Worm (Caenorhabditis elegans) whole organism, L4 larva: Measurements from ENCODE around the gene pgph-1.

Source experiments
- F37D6.2 ChIP-seq: sonication (generic microtip); optimal IDR thresholded peaks from 2 replicates; lab custom pipeline; 2016; ENCODE audit warnings: mild to moderate bottlenecking, missing genetic modification characterization, missing compliant biosample characterization
- F44E2.7 ChIP-seq: fragments of 200-800 bp; sonication (Bioruptor generic); IDR thresholded peaks from 2 replicates; pipeline ENCODE4 v2.1.2; 2022; ENCODE audit warnings: missing genetic modification characterization, missing compliant biosample characterization
- T20F7.1 ChIP-seq: fragments of 200-800 bp; sonication (Bioruptor generic); optimal IDR thresholded peaks from 2 replicates; lab custom pipeline; 2018; ENCODE audit warnings: mild to moderate bottlenecking, missing genetic modification characterization, missing compliant biosample characterization
- Y75B8A.6 ChIP-seq: fragments of 200-800 bp; sonication (Bioruptor generic); IDR thresholded peaks from 2 replicates; pipeline ENCODE4 v1.3.6; 2022; ENCODE audit warnings: missing genetic modification reagents, missing genetic modification characterization, missing compliant biosample characterization
- aha-1 ChIP-seq: fragments of 150-350 bp; peaks from one replicate; lab custom pipeline; 2014; ENCODE audit warnings: missing biosample characterization, missing genetic modification characterization
- arid-1 ChIP-seq: fragments of 200-800 bp; sonication (Bioruptor generic); conservative IDR thresholded peaks from 2 replicates; pipeline ENCODE4 v1.3.6; 2022; ENCODE audit warnings: missing genetic modification reagents, missing genetic modification characterization, missing compliant biosample characterization
- ceh-32 ChIP-seq: sonication (generic microtip); optimal IDR thresholded peaks from 2 replicates; lab custom pipeline; 2016; ENCODE audit warnings: mild to moderate bottlenecking, missing genetic modification characterization, missing compliant biosample characterization; ENCODE audit not compliant: poor library complexity
- ceh-44 ChIP-seq: fragments of 200-800 bp; sonication (Bioruptor generic); IDR thresholded peaks from 2 replicates; pipeline ENCODE4 v1.3.6; 2022; ENCODE audit warnings: missing genetic modification reagents, missing genetic modification characterization, missing compliant biosample characterization
- ceh-82 ChIP-seq: sonication (generic microtip); optimal IDR thresholded peaks from 2 replicates; lab custom pipeline; 2017; ENCODE audit warnings: missing biosample characterization, missing genetic modification characterization
- ces-1 ChIP-seq: fragments of 150-350 bp; sonication (generic microtip); optimal IDR thresholded peaks from 4 replicates; lab custom pipeline; 2014; ENCODE audit warnings: missing biosample characterization, missing genetic modification reagents, missing genetic modification characterization
- daf-16 ChIP-seq, 3 experiments: sonication (generic microtip); optimal IDR thresholded peaks; 2 replicates each; lab custom pipeline; 2016 to 2017; ENCODE audit warnings: missing genetic modification characterization in 3 of 3, missing genetic modification reagents in 3 of 3, mild to moderate bottlenecking in 2 of 3, missing compliant biosample characterization in 2 of 3, missing biosample characterization in 1 of 3, moderate library complexity in 1 of 3
- daf-19 ChIP-seq: fragments of 200-800 bp; sonication (Bioruptor generic); conservative IDR thresholded peaks from 2 replicates; pipeline ENCODE4 v1.3.6; 2022; ENCODE audit warnings: missing genetic modification characterization, missing compliant biosample characterization
- dmd-9 ChIP-seq: fragments of 200-800 bp; sonication (Bioruptor generic); IDR thresholded peaks from 2 replicates; pipeline ENCODE4 v1.3.6; 2022; ENCODE audit warnings: missing genetic modification reagents, missing genetic modification characterization, missing compliant biosample characterization
- dpl-1 ChIP-seq: fragments of 150-350 bp; optimal IDR thresholded peaks from 2 replicates; lab custom pipeline; 2014; ENCODE audit warnings: missing biosample characterization, missing genetic modification reagents, missing genetic modification characterization
- egl-43 ChIP-seq: fragments of 200-800 bp; sonication (Bioruptor generic); IDR thresholded peaks from 2 replicates; pipeline ENCODE4 v1.3.6; 2022; ENCODE audit warnings: missing genetic modification reagents, missing genetic modification characterization, missing compliant biosample characterization
- fos-1 ChIP-seq: fragments of 150-350 bp; optimal IDR thresholded peaks from 2 replicates; lab custom pipeline; 2014; ENCODE audit warnings: missing biosample characterization, missing genetic modification characterization
- hif-1 ChIP-seq, 2 experiments: sonication (generic microtip); optimal IDR thresholded peaks; 2 replicates each; lab custom pipeline; 2016 to 2017; ENCODE audit warnings: missing compliant biosample characterization in 2 of 2, missing genetic modification characterization in 2 of 2, missing genetic modification reagents in 2 of 2, missing genotype in 2 of 2, mild to moderate bottlenecking in 1 of 2
- hlh-11 ChIP-seq: fragments of 200-800 bp; sonication (Bioruptor generic); optimal IDR thresholded peaks from 2 replicates; lab custom pipeline; 2018; ENCODE audit warnings: mild to moderate bottlenecking, missing genetic modification characterization, missing compliant biosample characterization
- hlh-30 ChIP-seq: sonication (generic microtip); optimal IDR thresholded peaks from 2 replicates; lab custom pipeline; 2017; ENCODE audit warnings: antibody characterized with exemption, mild to moderate bottlenecking, missing genetic modification characterization, missing compliant biosample characterization; ENCODE audit not compliant: insufficient read depth
- hmg-1.1 ChIP-seq: fragments of 200-800 bp; sonication (Bioruptor generic); IDR thresholded peaks from 2 replicates; pipeline ENCODE4 v1.3.6; 2022; ENCODE audit warnings: missing genetic modification reagents, missing genetic modification characterization, missing compliant biosample characterization
- lim-7 ChIP-seq: fragments of 200-800 bp; sonication (Bioruptor generic); IDR thresholded peaks from 2 replicates; pipeline ENCODE4 v1.3.6; 2022; ENCODE audit warnings: missing genetic modification characterization, missing compliant biosample characterization
- lin-1 ChIP-seq: fragments of 200-800 bp; sonication (Bioruptor generic); IDR thresholded peaks from 2 replicates; pipeline ENCODE4 v1.3.6; 2022; ENCODE audit warnings: missing genetic modification reagents, missing genetic modification characterization, missing compliant biosample characterization
- lin-38 ChIP-seq: fragments of 200-800 bp; sonication (Bioruptor generic); IDR thresholded peaks from 2 replicates; pipeline ENCODE4 v1.3.6; 2022; ENCODE audit warnings: missing genetic modification reagents, missing genetic modification characterization, missing compliant biosample characterization
- lin-39 ChIP-seq: fragments of 150-350 bp; optimal IDR thresholded peaks from 2 replicates; lab custom pipeline; 2014; ENCODE audit warnings: missing biosample characterization, missing genetic modification reagents, missing genetic modification characterization
- lir-3 ChIP-seq: sonication (generic microtip); optimal IDR thresholded peaks from 2 replicates; lab custom pipeline; 2016; ENCODE audit warnings: mild to moderate bottlenecking, missing genetic modification characterization, missing compliant biosample characterization
- lsy-2 ChIP-seq, 2 experiments: fragments of 150-350 bp in 1 of 2; sonication (generic microtip) in 1 of 2; optimal IDR thresholded peaks; 2 replicates each; lab custom pipeline; 2014 to 2017; ENCODE audit warnings: missing biosample characterization in 2 of 2, missing genetic modification characterization in 2 of 2
- mep-1 ChIP-seq: fragments of 150-350 bp; sonication (generic microtip); optimal IDR thresholded peaks from 3 replicates; lab custom pipeline; 2014; ENCODE audit warnings: missing biosample characterization, missing genetic modification characterization
- mes-2 ChIP-seq: sonication (generic microtip); optimal IDR thresholded peaks from 2 replicates; lab custom pipeline; 2016; ENCODE audit warnings: missing genotype, mild to moderate bottlenecking, missing genetic modification characterization, missing compliant biosample characterization; ENCODE audit not compliant: poor library complexity, severe bottlenecking
- mxl-2 ChIP-seq: fragments of 200-800 bp; sonication (Bioruptor generic); conservative IDR thresholded peaks from 2 replicates; pipeline ENCODE4 v1.3.6; 2022; ENCODE audit warnings: missing genetic modification reagents, missing genetic modification characterization, missing compliant biosample characterization
- mxl-3 ChIP-seq: fragments of 200-800 bp; sonication (Bioruptor generic); optimal IDR thresholded peaks from 2 replicates; lab custom pipeline; 2018; ENCODE audit warnings: mild to moderate bottlenecking, missing genetic modification characterization, missing compliant biosample characterization
- nhr-102 ChIP-seq: sonication (generic microtip); optimal IDR thresholded peaks from 2 replicates; lab custom pipeline; 2016; ENCODE audit warnings: mild to moderate bottlenecking, missing genetic modification characterization, moderate library complexity, missing compliant biosample characterization
- nhr-28 ChIP-seq: fragments of 150-350 bp; optimal IDR thresholded peaks from 2 replicates; lab custom pipeline; 2014; ENCODE audit warnings: missing biosample characterization, missing genetic modification characterization
- nhr-42 ChIP-seq: fragments of 200-800 bp; sonication (Bioruptor generic); IDR thresholded peaks from 2 replicates; pipeline ENCODE4 v1.3.6; 2022; ENCODE audit warnings: missing genetic modification characterization, missing compliant biosample characterization
- nhr-48 ChIP-seq: sonication (generic microtip); optimal IDR thresholded peaks from 2 replicates; lab custom pipeline; 2016; ENCODE audit warnings: mild to moderate bottlenecking, missing genetic modification characterization, missing compliant biosample characterization
- nhr-6 ChIP-seq: fragments of 150-350 bp; optimal IDR thresholded peaks from 2 replicates; lab custom pipeline; 2014; ENCODE audit warnings: missing biosample characterization, missing genetic modification characterization
- nhr-77 ChIP-seq: fragments of 150-350 bp; optimal IDR thresholded peaks from 2 replicates; lab custom pipeline; 2014; ENCODE audit warnings: missing biosample characterization, missing genetic modification characterization
- php-3 ChIP-seq: fragments of 200-800 bp; sonication (Bioruptor generic); IDR thresholded peaks from 2 replicates; pipeline ENCODE4 v1.3.6; 2022; ENCODE audit warnings: missing genetic modification reagents, missing genetic modification characterization, missing compliant biosample characterization
- sdz-12 ChIP-seq: fragments of 200-800 bp; sonication (Bioruptor generic); optimal IDR thresholded peaks from 2 replicates; lab custom pipeline; 2018; ENCODE audit warnings: mild to moderate bottlenecking, missing genetic modification characterization, missing compliant biosample characterization
- spr-1 ChIP-seq: sonication (generic microtip); optimal IDR thresholded peaks from 2 replicates; lab custom pipeline; 2016; ENCODE audit warnings: mild to moderate bottlenecking, missing genetic modification characterization, missing compliant biosample characterization
- spr-3 ChIP-seq: fragments of 200-800 bp; sonication (Bioruptor generic); optimal IDR thresholded peaks from 2 replicates; lab custom pipeline; 2018; ENCODE audit warnings: mild to moderate bottlenecking, missing genetic modification characterization, missing compliant biosample characterization
- tra-1 ChIP-seq: fragments of 200-800 bp; sonication (Bioruptor generic); IDR thresholded peaks from 2 replicates; pipeline ENCODE4 v1.3.6; 2022; ENCODE audit warnings: missing genetic modification reagents, missing genetic modification characterization, missing compliant biosample characterization
- unc-62 ChIP-seq, 3 experiments: fragments of 150-350 bp in 1 of 3; sonication (generic microtip); optimal IDR thresholded peaks in 2 of 3; peaks in 1 of 3; 1 replicate in 1 of 3; 2 replicates in 2 of 3; lab custom pipeline; 2014 to 2017; ENCODE audit warnings: missing biosample characterization in 3 of 3, missing genetic modification characterization in 3 of 3, missing genetic modification reagents in 3 of 3, missing genotype in 1 of 3
- vab-7 ChIP-seq: fragments of 200-800 bp; sonication (Bioruptor generic); IDR thresholded peaks from 2 replicates; pipeline ENCODE4 v1.3.6; 2022; ENCODE audit warnings: missing genetic modification reagents, missing genetic modification characterization, missing compliant biosample characterization
- zfp-3 ChIP-seq: fragments of 200-800 bp; sonication (Bioruptor generic); conservative IDR thresholded peaks from 2 replicates; pipeline ENCODE4 v1.3.6; 2022; ENCODE audit warnings: missing genetic modification reagents, missing genetic modification characterization, missing compliant biosample characterization
- zip-11 ChIP-seq: fragments of 200-800 bp; sonication (Bioruptor generic); IDR thresholded peaks from 2 replicates; pipeline ENCODE4 v1.3.6; 2022; ENCODE audit warnings: missing genetic modification characterization, missing compliant biosample characterization
- ztf-7 ChIP-seq: fragments of 150-350 bp; optimal IDR thresholded peaks from 2 replicates; lab custom pipeline; 2014; ENCODE audit warnings: missing biosample characterization, missing genetic modification characterization

Gene pgph-1

ce11 chrV:5780713-5781360 is 27.5 kb upstream of the pgph-1 start, which contains the start of gene F44E7.5 (continued):
- TF ChIP-seq fos-1 (tag; lab: Kevin White, UChicago), result no peak
- TF ChIP-seq F44E2.7 (GFP tag; lab: Robert Waterston, UW), result no peak
- TF ChIP-seq unc-62 (GFP tag; optimal IDR thresholded peaks at IDR 0.05 in 1 of 2; lab: Kevin White, UChicago), result peak in 1 of 2 experiments; percentile 23
- no peak for TF ChIP-seq unc-62 (tag; optimal IDR thresholded peaks at IDR 0.05; lab: Kevin White, UChicago)
- TF ChIP-seq nhr-48 (tag; lab: Kevin White, UChicago), result peak; percentile 67
- TF ChIP-seq sdz-12 (GFP tag; lab: Kevin White, UChicago), result no peak
- 0 out of 2 replicates have a peak, but pooled peaks have one; percentile 57 for TF ChIP-seq egl-43 (GFP tag; lab: Robert Waterston, UW)
- TF ChIP-seq hif-1 (tag; optimal IDR thresholded peaks at IDR 0.05; lab: Kevin White, UChicago), result peak in 1 of 2 experiments; percentile 12
- peak; percentile 47 for TF ChIP-seq hmg-1.1
- peak; percentile 43 for TF ChIP-seq nhr-102 (tag; lab: Kevin White, UChicago)
- TF ChIP-seq nhr-77, result peak; percentile 35
- peak; percentile 98 for TF ChIP-seq mxl-3 (GFP tag; lab: Kevin White, UChicago)
- TF ChIP-seq hlh-30 (tag; lab: Kevin White, UChicago), result peak; percentile 87
- peak; percentile 90 for TF ChIP-seq hlh-11 (tag; lab: Kevin White, UChicago)
- TF ChIP-seq php-3 (GFP tag; lab: Robert Waterston, UW), result peak; percentile 45; the same call in 1 of the 2 replicates
- 0 out of 2 replicates have a peak, but pooled peaks have one; percentile 14 for TF ChIP-seq daf-19
- peak; percentile 41 for TF ChIP-seq dpl-1 (GFP tag; lab: Kevin White, UChicago)
- TF ChIP-seq ztf-7 (tag; lab: Kevin White, UChicago), result peak; percentile 99
- TF ChIP-seq ces-1, result no peak
- no peak for TF ChIP-seq ceh-82
- TF ChIP-seq ceh-32 (tag; lab: Kevin White, UChicago), result no peak
- 0 out of 2 replicates have a peak, but pooled peaks have one; percentile 57 for TF ChIP-seq mxl-2 (GFP tag; lab: Robert Waterston, UW)
- no peak for TF ChIP-seq nhr-6
- no peak; the same call in 1 of the 2 replicates for TF ChIP-seq arid-1 (GFP tag; lab: Robert Waterston, UW)
- TF ChIP-seq mes-2, result peak; percentile 76

DNA sequence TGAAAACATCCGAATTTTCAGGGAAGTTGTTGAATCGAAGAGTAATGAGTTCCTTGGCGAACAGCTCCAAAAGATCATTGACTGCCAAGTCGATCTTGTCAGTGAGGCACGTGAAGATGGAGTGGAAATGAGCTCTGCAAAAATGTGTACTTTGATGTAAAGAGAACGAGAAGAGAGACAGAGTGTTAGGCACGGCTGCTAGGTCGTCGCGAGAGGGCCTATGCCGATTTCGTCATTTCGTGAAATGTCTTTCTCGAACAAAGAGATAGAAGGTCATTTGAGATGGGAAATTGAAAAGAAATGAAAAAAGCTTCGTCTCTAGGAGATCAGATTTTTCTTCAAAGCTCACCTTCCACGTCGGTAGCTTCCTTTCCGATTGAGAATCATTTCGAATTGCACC is 26.7 kb upstream of the pgph-1 start:
- TF ChIP-seq lin-1 (GFP tag; lab: Robert Waterston, UW), result no peak
- TF ChIP-seq zfp-3 (GFP tag; lab: Robert Waterston, UW), result no peak
- no peak for TF ChIP-seq tra-1 (GFP tag; lab: Robert Waterston, UW)
- TF ChIP-seq daf-16 (GFP tag; optimal IDR thresholded peaks at IDR 0.05; lab: Kevin White, UChicago), result no peak
- no peak for TF ChIP-seq daf-16 (tag; optimal IDR thresholded peaks at IDR 0.05; lab: Kevin White, UChicago)
- TF ChIP-seq lir-3 (tag; lab: Kevin White, UChicago), result no peak
- TF ChIP-seq nhr-42 (GFP tag; lab: Robert Waterston, UW), result no peak
- TF ChIP-seq Y75B8A.6 (GFP tag; lab: Robert Waterston, UW), result no peak
- TF ChIP-seq sdz-12 (GFP tag; lab: Kevin White, UChicago), result no peak
- peak; percentile 60 for TF ChIP-seq ztf-7 (tag; lab: Kevin White, UChicago)
- TF ChIP-seq lsy-2 (tag; optimal IDR thresholded peaks at IDR 0.05; lab: Kevin White, UChicago), result peak in 1 of 2 experiments; percentile 18
- TF ChIP-seq dmd-9 (GFP tag; lab: Robert Waterston, UW), result no peak
- no peak for TF ChIP-seq lin-39 (tag; lab: Kevin White, UChicago)
- no peak for TF ChIP-seq spr-1 (tag; lab: Kevin White, UChicago)
- TF ChIP-seq lin-38 (GFP tag; lab: Robert Waterston, UW), result no peak
- TF ChIP-seq spr-3, result peak; percentile 37
- TF ChIP-seq T20F7.1 (GFP tag; lab: Kevin White, UChicago), result no peak
- TF ChIP-seq vab-7, result no peak
- peak; percentile 22 for TF ChIP-seq nhr-28 (tag; lab: Kevin White, UChicago)
- no peak for TF ChIP-seq nhr-48 (tag; lab: Kevin White, UChicago)
- TF ChIP-seq lim-7 (GFP tag; lab: Robert Waterston, UW), result no peak
- peak; percentile 18 for TF ChIP-seq mep-1
- TF ChIP-seq unc-62 (GFP tag; optimal IDR thresholded peaks at IDR 0.05 in 1 of 2; lab: Kevin White, UChicago), result peak in 1 of 2 experiments; percentile 75
- TF ChIP-seq unc-62 (tag; optimal IDR thresholded peaks at IDR 0.05; lab: Kevin White, UChicago), result no peak
- no peak for TF ChIP-seq F44E2.7 (GFP tag; lab: Robert Waterston, UW)
- TF ChIP-seq F37D6.2 (tag; lab: Kevin White, UChicago), result no peak
- TF ChIP-seq hmg-1.1, result 0 out of 2 replicates have a peak, but pooled peaks have one; percentile 13
- TF ChIP-seq hlh-11 (tag; lab: Kevin White, UChicago), result peak; percentile 28
- peak; percentile 10 for TF ChIP-seq hlh-30 (tag; lab: Kevin White, UChicago)
- peak; percentile 52 for TF ChIP-seq aha-1 (tag; lab: Kevin White, UChicago)
- TF ChIP-seq zip-11 (GFP tag; lab: Robert Waterston, UW), result peak; percentile 67
- TF ChIP-seq ceh-44 (GFP tag; lab: Robert Waterston, UW), result no peak
